Worm (Caenorhabditis elegans) whole organism, L3 larva: ENCODE measurements around the gene C42C1.8.

Experiments used
- aly-2 ChIP-seq: fragments of 150-350 bp; optimal IDR thresholded peaks from 2 replicates; lab custom pipeline; 2014; ENCODE audit warnings: missing biosample characterization, missing genetic modification characterization
- ama-1 ChIP-seq: fragments of 150-350 bp; optimal IDR thresholded peaks from 2 replicates; lab custom pipeline; 2018
- elt-3 ChIP-seq, 3 experiments: fragments of 150-350 bp in 1 of 3; sonication (generic microtip) in 2 of 3; optimal IDR thresholded peaks; 2 replicates in 2 of 3; 4 replicates in 1 of 3; lab custom pipeline; 2014 to 2017; ENCODE audit warnings: missing biosample characterization in 3 of 3, missing genetic modification characterization in 3 of 3
- fos-1 ChIP-seq: fragments of 150-350 bp; optimal IDR thresholded peaks from 2 replicates; lab custom pipeline; 2014; ENCODE audit warnings: missing biosample characterization, missing genetic modification characterization
- mdl-1 ChIP-seq: fragments of 150-350 bp; optimal IDR thresholded peaks from 2 replicates; lab custom pipeline; 2014; ENCODE audit warnings: missing biosample characterization, missing genetic modification characterization
- nhr-43 ChIP-seq: sonication (generic microtip); optimal IDR thresholded peaks from 2 replicates; lab custom pipeline; 2016; ENCODE audit warnings: mild to moderate bottlenecking, missing genetic modification characterization, missing compliant biosample characterization; ENCODE audit not compliant: poor library complexity, severe bottlenecking
- pha-4 ChIP-seq: fragments of 150-350 bp; optimal IDR thresholded peaks from 2 replicates; lab custom pipeline; 2014; ENCODE audit warnings: missing biosample characterization, missing genetic modification reagents, missing genetic modification characterization
- skn-1 ChIP-seq: fragments of 150-350 bp; optimal IDR thresholded peaks from 2 replicates; lab custom pipeline; 2014; ENCODE audit warnings: missing biosample characterization, missing genetic modification characterization
- snpc-4 ChIP-seq: fragments of 150-350 bp; optimal IDR thresholded peaks from 2 replicates; lab custom pipeline; 2014; ENCODE audit warnings: missing biosample characterization, missing genetic modification characterization
- unc-39 ChIP-seq: sonication (generic microtip); optimal IDR thresholded peaks from 4 replicates; lab custom pipeline; 2017; ENCODE audit warnings: missing biosample characterization, missing genetic modification characterization
- unc-62 ChIP-seq: fragments of 150-350 bp; sonication (generic microtip); optimal IDR thresholded peaks from 4 replicates; lab custom pipeline; 2014; ENCODE audit warnings: missing biosample characterization, missing genetic modification reagents, missing genetic modification characterization

ce11 chrIV:12311597-12311996 lies 20.8 kb downstream of the C42C1.8 start, which contains the start of gene oac-58:
- TF ChIP-seq fos-1 (tag; lab: Kevin White, UChicago) (no peak), nhr-43 (tag; lab: Kevin White, UChicago) (no peak), elt-3 (tag; optimal IDR thresholded peaks at IDR 0.05; lab: Kevin White, UChicago) (no peak), unc-39 (tag; lab: Kevin White, UChicago) (no peak), unc-62 (GFP tag; lab: Kevin White, UChicago) (no peak), ama-1 (lab: Kevin White, UChicago) (no peak), mdl-1 (no peak), skn-1 (tag; lab: Kevin White, UChicago) (no peak), aly-2 (no peak), pha-4 (tag; lab: Kevin White, UChicago) (no peak), snpc-4 (tag; lab: Kevin White, UChicago) (no peak)
